Fruit fly (Drosophila melanogaster) whole organism, embryonic: ENCODE results near the gene Spn88Ea.

Experiments used
- Awh ChIP-seq: fragments of 200-800 bp; sonication (Bioruptor generic); IDR thresholded peaks from 2 replicates; pipeline ENCODE4, ENCODE4 v1.3.6; 2022; ENCODE audit warnings: missing biosample characterization, missing genetic modification characterization
- BEAF-32 ChIP-seq: fragments of 200-800 bp; sonication (Bioruptor generic); optimal IDR thresholded peaks from 3 replicates; lab custom pipeline; 2017; ENCODE audit warnings: missing biosample characterization, missing genetic modification characterization, mild to moderate bottlenecking, moderate library complexity, missing genetic modification reagents
- CG11695 ChIP-seq: fragments of 200-800 bp; sonication (Bioruptor generic); IDR thresholded peaks from 3 replicates; pipeline ENCODE4 v1.3.6; 2022; ENCODE audit warnings: missing biosample characterization, missing genetic modification characterization
- CG12299 ChIP-seq: fragments of 200-800 bp; sonication (Bioruptor generic); optimal IDR thresholded peaks from 2 replicates; lab custom pipeline; 2018; ENCODE audit warnings: missing biosample characterization, mild to moderate bottlenecking, missing genetic modification characterization
- CG12391 ChIP-seq: fragments of 200-800 bp; sonication (Bioruptor generic); optimal IDR thresholded peaks from 3 replicates; lab custom pipeline; 2018; ENCODE audit warnings: missing biosample characterization, mild to moderate bottlenecking, missing genetic modification characterization, moderate library complexity
- CG12659 ChIP-seq: fragments of 200-800 bp; sonication (Bioruptor generic); optimal IDR thresholded peaks from 3 replicates; lab custom pipeline; 2017; ENCODE audit warnings: mild to moderate bottlenecking, missing biosample characterization, missing genetic modification reagents, missing genetic modification characterization
- CG13624 ChIP-seq: fragments of 200-800 bp; sonication (Bioruptor generic); optimal IDR thresholded peaks from 2 replicates; lab custom pipeline; 2016; ENCODE audit warnings: missing biosample characterization, missing genetic modification characterization
- CG13894 ChIP-seq: fragments of 200-800 bp; sonication (Bioruptor generic); optimal IDR thresholded peaks from 3 replicates; lab custom pipeline; 2018; ENCODE audit warnings: missing biosample characterization, mild to moderate bottlenecking, missing genetic modification characterization, moderate library complexity
- CG15514 ChIP-seq: fragments of 200-800 bp; sonication (Bioruptor generic); optimal IDR thresholded peaks from 3 replicates; lab custom pipeline; 2017; ENCODE audit warnings: missing biosample characterization, missing genetic modification characterization, mild to moderate bottlenecking, moderate library complexity, missing genetic modification reagents
- CG15601 ChIP-seq: fragments of 200-800 bp; sonication (Bioruptor generic); optimal IDR thresholded peaks from 3 replicates; lab custom pipeline; 2019; ENCODE audit warnings: missing biosample characterization, mild to moderate bottlenecking, missing genetic modification characterization, moderate library complexity
- CG1602 ChIP-seq: fragments of 200-800 bp; sonication (Bioruptor generic); optimal IDR thresholded peaks from 3 replicates; lab custom pipeline; 2016; ENCODE audit warnings: missing biosample characterization, missing genetic modification characterization
- CG16813 ChIP-seq: fragments of 200-800 bp; sonication (Bioruptor generic); IDR thresholded peaks from 3 replicates; pipeline ENCODE4 v1.3.6; 2022; ENCODE audit warnings: missing biosample characterization, missing genetic modification characterization; ENCODE audit not compliant: partially characterized antibody
- CG17361 ChIP-seq: fragments of 200-800 bp; sonication (Bioruptor generic); IDR thresholded peaks from 3 replicates; pipeline ENCODE4 v1.3.6; 2022; ENCODE audit warnings: missing biosample characterization, missing genetic modification characterization
- CG2712 ChIP-seq: fragments of 200-800 bp; optimal IDR thresholded peaks from 3 replicates; lab custom pipeline; 2019; ENCODE audit warnings: missing biosample characterization, mild to moderate bottlenecking, missing genetic modification characterization, moderate library complexity
- CG30403 ChIP-seq: fragments of 200-800 bp; sonication (Bioruptor generic); optimal IDR thresholded peaks from 3 replicates; lab custom pipeline; 2016; ENCODE audit warnings: missing biosample characterization, missing genetic modification characterization
- CG31441 ChIP-seq: fragments of 200-800 bp; sonication (Bioruptor generic); IDR thresholded peaks from 2 replicates; pipeline ENCODE4 v1.3.6; 2022; ENCODE audit warnings: missing biosample characterization, missing genetic modification characterization
- CG34224 ChIP-seq: fragments of 200-800 bp; sonication (Bioruptor generic); IDR thresholded peaks from 3 replicates; pipeline ENCODE4 v1.3.6; 2022; ENCODE audit warnings: missing biosample characterization, missing genetic modification characterization; ENCODE audit not compliant: partially characterized antibody
- CG42726 ChIP-seq: fragments of 200-800 bp; sonication (Bioruptor generic); IDR thresholded peaks from 2 replicates; pipeline ENCODE4 v1.3.6; 2022; ENCODE audit warnings: missing biosample characterization, missing genetic modification characterization; ENCODE audit not compliant: partially characterized antibody
- CG4617 ChIP-seq: fragments of 200-800 bp; sonication (Bioruptor generic); optimal IDR thresholded peaks from 3 replicates; lab custom pipeline; 2016; ENCODE audit warnings: missing biosample characterization, missing genetic modification characterization, borderline replicate concordance
- CG6854 ChIP-seq: fragments of 200-800 bp; sonication (Bioruptor generic); optimal IDR thresholded peaks from 3 replicates; lab custom pipeline; 2017; ENCODE audit warnings: missing biosample characterization, mild to moderate bottlenecking, missing genetic modification characterization
- CG8924 ChIP-seq: fragments of 200-800 bp; optimal IDR thresholded peaks from 3 replicates; lab custom pipeline; 2019; ENCODE audit warnings: missing biosample characterization, mild to moderate bottlenecking, missing genetic modification characterization, moderate library complexity
- CG9932 ChIP-seq: fragments of 200-800 bp; sonication (Bioruptor generic); IDR thresholded peaks from 2 replicates; pipeline ENCODE4 v1.3.6; 2022; ENCODE audit warnings: missing biosample characterization, missing genetic modification characterization
- CHES-1-like ChIP-seq: fragments of 200-800 bp; sonication (Bioruptor generic); optimal IDR thresholded peaks from 2 replicates; lab custom pipeline; 2016; ENCODE audit warnings: missing biosample characterization, missing genetic modification characterization
- Doc3 ChIP-seq: fragments of 200-800 bp; sonication (Bioruptor generic); IDR thresholded peaks from 3 replicates; pipeline ENCODE4 v1.3.6; 2022; ENCODE audit warnings: missing biosample characterization, missing genetic modification characterization; ENCODE audit not compliant: partially characterized antibody
- Dp ChIP-seq: fragments of 200-800 bp; sonication (Bioruptor generic); optimal IDR thresholded peaks from 2 replicates; lab custom pipeline; 2018; ENCODE audit warnings: missing biosample characterization, mild to moderate bottlenecking, missing genetic modification characterization, moderate library complexity
- H2.0 ChIP-seq: fragments of 200-800 bp; sonication (Bioruptor generic); IDR thresholded peaks from 2 replicates; pipeline ENCODE4 v1.3.6; 2022; ENCODE audit warnings: missing biosample characterization, missing genetic modification characterization
- MBD-R2 ChIP-seq: fragments of 200-800 bp; sonication (Bioruptor generic); IDR thresholded peaks from 2 replicates; pipeline ENCODE4 v1.3.6; 2022; ENCODE audit warnings: missing biosample characterization, missing genetic modification characterization
- Ssrp ChIP-seq: fragments of 200-800 bp; sonication (Bioruptor generic); optimal IDR thresholded peaks from 2 replicates; lab custom pipeline; 2018; ENCODE audit warnings: missing biosample characterization, mild to moderate bottlenecking, missing genetic modification characterization, moderate library complexity
- Xbp1 ChIP-seq: fragments of 200-800 bp; sonication (Bioruptor generic); optimal IDR thresholded peaks from 3 replicates; lab custom pipeline; 2016; ENCODE audit warnings: missing biosample characterization, mild to moderate bottlenecking, missing genetic modification characterization
- YL-1 ChIP-seq: fragments of 200-800 bp; sonication (Bioruptor generic); optimal IDR thresholded peaks from 3 replicates; lab custom pipeline; 2017; ENCODE audit warnings: missing biosample characterization, mild to moderate bottlenecking, missing genetic modification characterization
- ac ChIP-seq: fragments of 200-800 bp; sonication (Bioruptor generic); optimal IDR thresholded peaks from 3 replicates; lab custom pipeline; 2017; ENCODE audit warnings: missing biosample characterization, mild to moderate bottlenecking, missing genetic modification characterization
- az2 ChIP-seq: fragments of 200-800 bp; sonication (Bioruptor generic); optimal IDR thresholded peaks from 3 replicates; lab custom pipeline; 2016; ENCODE audit warnings: missing biosample characterization, missing genetic modification characterization
- bsh ChIP-seq, 2 experiments: fragments of 200-800 bp; sonication (Bioruptor generic); optimal IDR thresholded peaks; 2 replicates each; lab custom pipeline; 2017 to 2018; ENCODE audit warnings: mild to moderate bottlenecking in 2 of 2, missing biosample characterization in 2 of 2, missing genetic modification characterization in 2 of 2, moderate library complexity in 1 of 2
- chinmo ChIP-seq: fragments of 200-800 bp; sonication (Bioruptor generic); IDR thresholded peaks from 4 replicates; pipeline ENCODE4 v1.3.6; 2022; ENCODE audit warnings: missing biosample characterization, missing genetic modification characterization; ENCODE audit not compliant: partially characterized antibody
- crp ChIP-seq, 2 experiments: fragments of 200-800 bp; sonication (Bioruptor generic); optimal IDR thresholded peaks; 2 replicates in 1 of 2; 3 replicates in 1 of 2; lab custom pipeline; 2017; ENCODE audit warnings: missing biosample characterization in 2 of 2, missing genetic modification characterization in 2 of 2, mild to moderate bottlenecking in 1 of 2, moderate library complexity in 1 of 2
- exex ChIP-seq: fragments of 200-800 bp; sonication (Bioruptor generic); optimal IDR thresholded peaks from 4 replicates; lab custom pipeline; 2018; ENCODE audit warnings: missing biosample characterization, mild to moderate bottlenecking, missing genetic modification characterization, moderate library complexity
- hb ChIP-seq: fragments of 200-800 bp; sonication (Bioruptor generic); IDR thresholded peaks from 3 replicates; pipeline ENCODE4 v1.3.6; 2022; ENCODE audit warnings: missing biosample characterization, missing genetic modification characterization; ENCODE audit not compliant: partially characterized antibody
- hbn ChIP-seq: fragments of 200-800 bp; sonication (Bioruptor generic); IDR thresholded peaks from 2 replicates; pipeline ENCODE4 v1.3.6; 2022; ENCODE audit warnings: missing biosample characterization, missing genetic modification characterization; ENCODE audit not compliant: partially characterized antibody
- ken ChIP-seq: fragments of 200-800 bp; sonication (Bioruptor generic); IDR thresholded peaks from 3 replicates; pipeline ENCODE4 v1.3.6; 2022; ENCODE audit warnings: missing biosample characterization, missing genetic modification characterization
- lab ChIP-seq: fragments of 200-800 bp; sonication (Bioruptor generic); optimal IDR thresholded peaks from 3 replicates; lab custom pipeline; 2017; ENCODE audit warnings: missing biosample characterization, missing genetic modification characterization, mild to moderate bottlenecking, moderate library complexity, missing genetic modification reagents
- phol ChIP-seq: fragments of 200-800 bp; sonication (Bioruptor generic); optimal IDR thresholded peaks from 3 replicates; lab custom pipeline; 2018; ENCODE audit warnings: missing biosample characterization, mild to moderate bottlenecking, missing genetic modification characterization, moderate library complexity
- pnt ChIP-seq: fragments of 200-800 bp; sonication (Bioruptor generic); optimal IDR thresholded peaks from 3 replicates; lab custom pipeline; 2016; ENCODE audit warnings: missing biosample characterization, missing genetic modification characterization
- sens ChIP-seq: fragments of 200-800 bp; sonication (Bioruptor generic); peaks from one replicate; lab custom pipeline; 2016; ENCODE audit warnings: missing biosample characterization, missing genetic modification characterization
- tna ChIP-seq: fragments of 200-800 bp; sonication (Bioruptor generic); IDR thresholded peaks from 2 replicates; pipeline ENCODE4 v1.3.6; 2022; ENCODE audit warnings: missing biosample characterization, missing genetic modification characterization; ENCODE audit not compliant: partially characterized antibody
- trh ChIP-seq: fragments of 200-800 bp; sonication (Bioruptor generic); optimal IDR thresholded peaks from 2 replicates; lab custom pipeline; 2016; ENCODE audit warnings: missing biosample characterization, missing genetic modification characterization
- ttk ChIP-seq: fragments of 200-800 bp; sonication (Bioruptor generic); IDR thresholded peaks from 2 replicates; pipeline ENCODE4 v2.1.2; 2022; ENCODE audit warnings: missing biosample characterization, missing genetic modification characterization
- vvl ChIP-seq: fragments of 200-800 bp; sonication (Bioruptor generic); IDR thresholded peaks from 2 replicates; pipeline ENCODE4 v1.3.6; 2022; ENCODE audit warnings: missing biosample characterization, missing genetic modification characterization
- zfh2 ChIP-seq: fragments of 200-800 bp; sonication (Bioruptor generic); optimal IDR thresholded peaks from 2 replicates; lab custom pipeline; 2016; ENCODE audit warnings: missing biosample characterization, missing genetic modification characterization

The Spn88Ea gene

DNA sequence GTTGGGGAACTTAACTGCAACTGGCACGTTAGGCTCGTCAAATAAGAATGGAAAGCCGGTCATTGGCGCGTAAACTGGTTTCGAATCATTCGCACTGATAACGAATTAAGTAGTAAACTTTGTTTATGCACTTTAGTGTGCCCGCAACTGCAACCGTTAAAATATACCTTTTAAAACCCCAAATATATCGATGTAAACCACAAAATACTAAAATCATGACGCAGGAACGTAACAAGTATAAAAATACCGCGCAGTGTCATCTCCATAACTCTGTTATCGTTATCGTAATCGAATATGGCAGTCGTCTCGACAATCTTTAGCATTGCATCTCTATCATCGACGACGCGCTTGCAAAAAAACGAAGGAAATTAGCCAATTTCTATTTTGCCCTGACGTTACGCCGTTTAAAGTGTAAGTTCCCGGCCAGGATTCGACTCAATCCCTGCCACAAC lies 19.1 kb upstream of the Spn88Ea start, which contains the start of the genes CG31344 and Caf1-55 (continued):
- TF ChIP-seq Awh = no peak
- peak; percentile 44; the same call in 1 of the 2 replicates for TF ChIP-seq tna
- TF ChIP-seq exex (tag; lab: Kevin White, UChicago) = peak; percentile 33
- TF ChIP-seq CG15601 (tag; lab: Kevin White, UChicago) = peak; percentile 32
- TF ChIP-seq CG31441 (GFP tag; lab: Robert Waterston, UW) = peak; percentile 23; the same call in 1 of the 2 replicates
- TF ChIP-seq ttk (GFP tag; lab: Robert Waterston, UW) = no peak
- peak; percentile 70 for TF ChIP-seq sens (GFP tag; lab: Kevin White, UChicago)
- TF ChIP-seq crp (GFP tag; optimal IDR thresholded peaks at IDR 0.05; lab: Kevin White, UChicago) = peak in 1 of 2 experiments; percentile 40
- no peak for TF ChIP-seq bsh (GFP tag; optimal IDR thresholded peaks at IDR 0.05; lab: Kevin White, UChicago)
- TF ChIP-seq CG12299 (tag; lab: Kevin White, UChicago) = peak; percentile 2
- TF ChIP-seq CG42726 (GFP tag; lab: Robert Waterston, UW) = peak; percentile 39; the same call in 1 of the 2 replicates
- TF ChIP-seq Dp (GFP tag; lab: Kevin White, UChicago) = peak; percentile 77
- TF ChIP-seq CG9932 = peak; percentile 34; the same call in 1 of the 2 replicates
- peak; percentile 18 for TF ChIP-seq CG30403
- TF ChIP-seq az2 (GFP tag; lab: Kevin White, UChicago) = peak; percentile 14
- peak; percentile 42; the same call in 1 of the 2 replicates for TF ChIP-seq vvl
- TF ChIP-seq CG16813 (GFP tag; lab: Robert Waterston, UW) = peak; percentile 71
- TF ChIP-seq CG2712 = peak; percentile 42
- TF ChIP-seq chinmo (GFP tag; lab: Robert Waterston, UW) = peak; percentile 93; the same call in 2 of the 4 replicates
- peak; percentile 61; the same call in 1 of the 3 replicates for TF ChIP-seq hb (GFP tag; lab: Robert Waterston, UW)
- TF ChIP-seq trh (GFP tag; lab: Kevin White, UChicago) = no peak
- TF ChIP-seq CG12659 (GFP tag; lab: Kevin White, UChicago) = peak; percentile 74
- TF ChIP-seq CG11695 = no peak
- peak; percentile 12 for TF ChIP-seq CG13624 (GFP tag; lab: Kevin White, UChicago)
- peak; percentile 66 for TF ChIP-seq CG4617 (GFP tag; lab: Kevin White, UChicago)
- TF ChIP-seq CG8924 = peak; percentile 38
- peak; percentile 28 for TF ChIP-seq Xbp1 (GFP tag; lab: Kevin White, UChicago)
- peak; percentile 68; the same call in 2 of the 3 replicates for TF ChIP-seq Doc3 (GFP tag; lab: Robert Waterston, UW)
- TF ChIP-seq MBD-R2 = peak; percentile 82
- TF ChIP-seq CG12391 (tag; lab: Kevin White, UChicago) = peak; percentile 54
- no peak for TF ChIP-seq H2.0 (GFP tag; lab: Robert Waterston, UW)
- peak; percentile 35 for TF ChIP-seq zfh2 (GFP tag; lab: Kevin White, UChicago)
- peak; percentile 0 for TF ChIP-seq CG1602 (GFP tag; lab: Kevin White, UChicago)
- TF ChIP-seq BEAF-32 (GFP tag; lab: Kevin White, UChicago) = peak; percentile 81
- TF ChIP-seq phol (tag; lab: Kevin White, UChicago) = peak; percentile 89
- TF ChIP-seq hbn = peak; percentile 79
- peak; percentile 68 for TF ChIP-seq CG15514 (GFP tag; lab: Kevin White, UChicago)
- TF ChIP-seq pnt (GFP tag; lab: Kevin White, UChicago) = no peak
- no peak for TF ChIP-seq CG17361 (GFP tag; lab: Robert Waterston, UW)
- no peak for TF ChIP-seq lab (GFP tag; lab: Kevin White, UChicago)
- peak; percentile 71 for TF ChIP-seq CHES-1-like (GFP tag; lab: Kevin White, UChicago)
- peak; percentile 81 for TF ChIP-seq YL-1 (GFP tag; lab: Kevin White, UChicago)
- TF ChIP-seq ac (GFP tag; lab: Kevin White, UChicago) = no peak
- TF ChIP-seq ken (GFP tag; lab: Robert Waterston, UW) = peak; percentile 16; the same call in 1 of the 3 replicates
- peak; percentile 78 for TF ChIP-seq CG34224 (GFP tag; lab: Robert Waterston, UW)
- no peak for TF ChIP-seq Ssrp (tag; lab: Kevin White, UChicago)
- no peak for TF ChIP-seq CG6854 (GFP tag; lab: Kevin White, UChicago)
- TF ChIP-seq CG13894 (tag; lab: Kevin White, UChicago) = no peak
